Fruit fly (Drosophila melanogaster): ENCODE results near the gene CG3330.

DNA sequence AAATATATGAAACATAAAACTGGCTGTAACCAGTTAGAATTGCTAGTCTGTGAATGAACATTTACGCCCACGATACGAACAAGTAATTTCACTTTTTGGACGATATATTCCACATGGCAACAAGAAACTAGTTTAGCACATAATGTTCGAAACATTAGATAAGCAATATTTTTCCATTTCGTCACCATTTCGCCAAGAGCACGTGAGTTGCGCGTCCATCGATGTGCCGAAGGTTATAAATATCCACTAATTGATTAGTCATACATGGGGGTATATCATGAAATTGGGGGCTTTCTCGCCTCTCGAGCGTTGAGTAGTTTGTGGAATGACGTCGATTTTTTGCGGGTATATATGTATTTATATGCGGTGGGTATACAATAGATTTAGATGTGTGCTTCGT lies 36.6 kb downstream of the CG3330 start:
- TF ChIP-seq CG8478 (optimal IDR thresholded peaks at IDR 0.05) (no peak), CTCF (optimal IDR thresholded peaks at IDR 0.05) (no peak)

All from S2 (cell line).